Worm (Caenorhabditis elegans) whole organism, early embryonic: ENCODE results near the gene blos-7.

Source experiments
- B0310.2 ChIP-seq: sonication (generic microtip); optimal IDR thresholded peaks from 2 replicates; lab custom pipeline; 2016; ENCODE audit warnings: mild to moderate bottlenecking, missing genetic modification characterization, missing compliant biosample characterization
- F13C5.2 ChIP-seq: sonication (generic microtip); optimal IDR thresholded peaks from 2 replicates; lab custom pipeline; 2017; ENCODE audit warnings: mild to moderate bottlenecking, missing genetic modification characterization, inconsistent platforms, missing compliant biosample characterization
- aly-1 ChIP-seq: sonication (generic microtip); optimal IDR thresholded peaks from 2 replicates; lab custom pipeline; 2016; ENCODE audit warnings: missing genetic modification characterization, missing compliant biosample characterization
- ama-1 ChIP-seq: fragments of 150-350 bp; optimal IDR thresholded peaks from 2 replicates; lab custom pipeline; 2014
- ets-7 ChIP-seq: sonication (generic microtip); optimal IDR thresholded peaks from 2 replicates; lab custom pipeline; 2016; ENCODE audit warnings: missing genotype, missing genetic modification characterization, missing compliant biosample characterization
- flt-1 ChIP-seq: fragments of 200-800 bp; sonication (Bioruptor generic); IDR thresholded peaks from 2 replicates; pipeline ENCODE4 v1.3.6; 2022; ENCODE audit warnings: missing genetic modification characterization, missing compliant biosample characterization
- scrt-1 ChIP-seq: fragments of 200-800 bp; sonication (Bioruptor generic); IDR thresholded peaks from 2 replicates; pipeline ENCODE4 v1.3.6; 2022; ENCODE audit warnings: missing genetic modification characterization, missing compliant biosample characterization
- sea-1 ChIP-seq: fragments of 200-800 bp; sonication (Bioruptor generic); conservative IDR thresholded peaks from 2 replicates; pipeline ENCODE4 v1.3.6; 2022; ENCODE audit warnings: missing genetic modification characterization, missing compliant biosample characterization
- tbx-37 ChIP-seq: fragments of 200-800 bp; sonication (Bioruptor generic); conservative IDR thresholded peaks from 2 replicates; pipeline ENCODE4 v1.3.6; 2022; ENCODE audit warnings: missing genetic modification reagents, missing genetic modification characterization, missing compliant biosample characterization

- TF ChIP-seq ama-1 (lab: Kevin White, UChicago) (no peak), B0310.2 (tag; lab: Kevin White, UChicago) (no peak), sea-1 (GFP tag; lab: Robert Waterston, UW) (no peak), aly-1 (tag; lab: Kevin White, UChicago) (no peak), tbx-37 (GFP tag; lab: Robert Waterston, UW) (no peak), scrt-1 (GFP tag; lab: Robert Waterston, UW) (no peak), F13C5.2 (tag; lab: Kevin White, UChicago) (no peak), flt-1 (GFP tag; lab: Robert Waterston, UW) (no peak), ets-7 (tag; lab: Kevin White, UChicago) (no peak)
Measured at ce11 chrIV:3621805-3622355, 39.2 kb upstream of the blos-7 start.
